Fruit fly (Drosophila melanogaster): ENCODE measurements around the gene CG7829.
A peak's percentile ranks its signal among the peaks of the same experiment; 100 is the strongest.

Gene CG7829

DNA sequence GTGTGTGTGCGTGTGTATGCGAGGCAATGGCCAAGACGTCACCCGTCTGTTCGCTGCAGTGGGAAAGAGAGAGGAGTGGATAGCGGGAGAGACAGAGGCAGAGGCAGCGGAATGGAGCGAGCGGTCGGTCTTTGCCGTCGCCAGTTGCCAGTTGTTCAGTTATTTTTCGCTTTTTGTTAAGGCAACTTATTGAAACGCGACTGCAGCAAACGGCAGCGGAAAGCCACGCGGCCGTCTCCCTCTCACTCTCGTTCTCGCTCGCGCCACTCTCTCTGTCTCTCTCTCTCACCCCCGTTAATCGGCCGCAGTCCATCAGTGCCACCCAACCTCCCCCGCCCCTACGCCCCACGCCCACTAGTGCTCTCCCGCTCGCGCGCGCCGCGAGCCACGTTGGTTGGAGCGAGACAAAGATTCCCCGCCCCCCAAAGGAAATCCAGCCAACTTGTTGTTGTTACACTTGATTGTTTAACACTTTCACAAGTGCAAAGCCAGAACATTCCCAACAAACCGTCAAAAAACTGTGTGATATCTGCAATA lies 44.7 kb downstream of the CG7829 start (continued):
- TF ChIP-seq Six4 (GFP tag; optimal IDR thresholded peaks at IDR 0.05) (no peak), CG10654 (GFP tag; optimal IDR thresholded peaks at IDR 0.05) (no peak), Blimp-1 (GFP tag; optimal IDR thresholded peaks at IDR 0.05) (peak; percentile 62), Camta (GFP tag; optimal IDR thresholded peaks at IDR 0.05) (no peak), E2f1 (GFP tag; IDR thresholded peaks at IDR 0.05) (no peak), CG13894 (tag; optimal IDR thresholded peaks at IDR 0.05) (peak; percentile 55), Elba2 (GFP tag; optimal IDR thresholded peaks at IDR 0.05) (no peak), Kr (GFP tag; optimal IDR thresholded peaks at IDR 0.05) (no peak), Dp (GFP tag; optimal IDR thresholded peaks at IDR 0.05) (no peak), CG14441 (GFP tag; IDR thresholded peaks at IDR 0.05) (peak; percentile 48), ash1 (GFP tag; optimal IDR thresholded peaks at IDR 0.05) (no peak), CG8359 (GFP tag; optimal IDR thresholded peaks at IDR 0.05; ENCODE audit: borderline replicate concordance) (no peak), p53 (GFP tag; optimal IDR thresholded peaks at IDR 0.05) (no peak), Bgb (GFP tag; IDR thresholded peaks at IDR 0.05; ENCODE audit: partially characterized antibody) (peak; percentile 72), CG42726 (GFP tag; IDR thresholded peaks at IDR 0.05; ENCODE audit: partially characterized antibody) (peak; percentile 57), CG7745 (tag; optimal IDR thresholded peaks at IDR 0.05) (no peak), Hsf (GFP tag; optimal IDR thresholded peaks at IDR 0.05) (no peak), CG10565 (GFP tag; optimal IDR thresholded peaks at IDR 0.05) (no peak), CG8281 (tag; optimal IDR thresholded peaks at IDR 0.05) (no peak), CG10462 (GFP tag; optimal IDR thresholded peaks at IDR 0.05) (no peak), prd (optimal IDR thresholded peaks at IDR 0.05) (no peak), prd (GFP tag; IDR thresholded peaks at IDR 0.05) (no peak), CG31224 (GFP tag; IDR thresholded peaks at IDR 0.05) (no peak; the same call in 1 of the 2 replicates), CG31388 (GFP tag; optimal IDR thresholded peaks at IDR 0.05) (no peak), Dek (tag; optimal IDR thresholded peaks at IDR 0.05) (no peak), CG18619 (GFP tag; optimal IDR thresholded peaks at IDR 0.05) (no peak), CG9817 (tag; optimal IDR thresholded peaks at IDR 0.05) (no peak), croc (GFP tag; conservative IDR thresholded peaks at IDR 0.05) (no peak), cwo (GFP tag; optimal IDR thresholded peaks at IDR 0.05) (peak; percentile 66), CG17829 (tag; optimal IDR thresholded peaks at IDR 0.05) (no peak), tio (GFP tag; optimal IDR thresholded peaks at IDR 0.05) (no peak), sob (GFP tag; IDR thresholded peaks at IDR 0.05) (peak; percentile 60; the same call in 1 of the 2 replicates), ranshi (GFP tag; IDR thresholded peaks at IDR 0.05) (no peak), CG14667 (GFP tag; IDR thresholded peaks at IDR 0.05) (no peak), sc (optimal IDR thresholded peaks at IDR 0.05) (no peak), sc (GFP tag; optimal IDR thresholded peaks at IDR 0.05) (no peak), CG15269 (tag; optimal IDR thresholded peaks at IDR 0.05) (no peak), phol (tag; optimal IDR thresholded peaks at IDR 0.05) (no peak), kah (GFP tag; optimal IDR thresholded peaks at IDR 0.05) (peak; percentile 52), lbe (GFP tag; optimal IDR thresholded peaks at IDR 0.05) (no peak), HmgZ (tag; optimal IDR thresholded peaks at IDR 0.05) (peak; percentile 80), pb (GFP tag; optimal IDR thresholded peaks at IDR 0.05) (no peak), pum (GFP tag; optimal IDR thresholded peaks at IDR 0.05) (no peak), CG4328 (GFP tag; optimal IDR thresholded peaks at IDR 0.05) (no peak), twi (tag; optimal IDR thresholded peaks at IDR 0.05) (no peak), E2f2 (GFP tag; IDR thresholded peaks at IDR 0.05) (0 out of 2 replicates have a peak, but pooled peaks have one; percentile 20), abd-A (tag; optimal IDR thresholded peaks at IDR 0.05) (peak; percentile 94), CTCF (GFP tag; optimal IDR thresholded peaks at IDR 0.05) (no peak), CG34224 (GFP tag; IDR thresholded peaks at IDR 0.05; ENCODE audit: partially characterized antibody) (no peak; the same call in 2 of the 3 replicates), tgo (GFP tag; IDR thresholded peaks at IDR 0.05) (no peak), YL-1 (GFP tag; optimal IDR thresholded peaks at IDR 0.05) (peak; percentile 71)

Measured in whole organism, embryonic.